Worm (Caenorhabditis elegans) whole organism, L2 larva: ENCODE results near the gene enol-1.

Experiments used
- C34F6.9 ChIP-seq: fragments of 150-350 bp; optimal IDR thresholded peaks from 2 replicates; lab custom pipeline; 2014; ENCODE audit warnings: missing biosample characterization, missing genetic modification characterization
- R02D3.7 ChIP-seq: fragments of 150-350 bp; optimal IDR thresholded peaks from 2 replicates; lab custom pipeline; 2014; ENCODE audit warnings: missing biosample characterization, missing genetic modification characterization
- Y55F3AM.14 ChIP-seq: fragments of 200-800 bp; sonication (Bioruptor generic); optimal IDR thresholded peaks from 2 replicates; lab custom pipeline; 2018; ENCODE audit warnings: mild to moderate bottlenecking, missing genetic modification characterization, missing compliant biosample characterization
- ZK546.5 ChIP-seq: sonication (generic microtip); optimal IDR thresholded peaks from 2 replicates; lab custom pipeline; 2017; ENCODE audit warnings: missing biosample characterization, missing genetic modification characterization
- blmp-1 ChIP-seq: sonication (generic microtip); optimal IDR thresholded peaks from 2 replicates; lab custom pipeline; 2017; ENCODE audit warnings: missing genetic modification characterization, mild to moderate bottlenecking, missing compliant biosample characterization, antibody characterized with exemption, moderate library complexity; ENCODE audit not compliant: insufficient read depth
- ceh-16 ChIP-seq: fragments of 150-350 bp; optimal IDR thresholded peaks from 2 replicates; lab custom pipeline; 2014; ENCODE audit warnings: missing biosample characterization, missing genetic modification characterization
- crh-2 ChIP-seq: sonication (generic microtip); optimal IDR thresholded peaks from 2 replicates; lab custom pipeline; 2017; ENCODE audit warnings: missing biosample characterization, missing genetic modification characterization
- elt-3 ChIP-seq: sonication (generic microtip); optimal IDR thresholded peaks from 2 replicates; lab custom pipeline; 2017; ENCODE audit warnings: missing biosample characterization, missing genetic modification characterization
- fos-1 ChIP-seq: fragments of 150-350 bp; optimal IDR thresholded peaks from 2 replicates; lab custom pipeline; 2014; ENCODE audit warnings: missing biosample characterization, missing genetic modification characterization
- gmeb-1 ChIP-seq: fragments of 150-350 bp; optimal IDR thresholded peaks from 2 replicates; lab custom pipeline; 2014; ENCODE audit warnings: missing biosample characterization, missing genetic modification characterization
- lin-13 ChIP-seq: fragments of 150-350 bp; optimal IDR thresholded peaks from 2 replicates; lab custom pipeline; 2014; ENCODE audit warnings: missing biosample characterization, missing genetic modification reagents, missing genetic modification characterization
- lsy-2 ChIP-seq, 2 experiments: fragments of 150-350 bp in 1 of 2; sonication (generic microtip) in 1 of 2; optimal IDR thresholded peaks; 2 replicates each; lab custom pipeline; 2014 to 2017; ENCODE audit warnings: missing biosample characterization in 2 of 2, missing genetic modification characterization in 2 of 2
- mab-5 ChIP-seq: fragments of 150-350 bp; optimal IDR thresholded peaks from 2 replicates; lab custom pipeline; 2014; ENCODE audit warnings: missing biosample characterization, missing genetic modification characterization
- mdl-1 ChIP-seq, 2 experiments: fragments of 150-350 bp in 1 of 2; sonication (generic microtip) in 1 of 2; optimal IDR thresholded peaks; 2 replicates each; lab custom pipeline; 2017; ENCODE audit warnings: missing biosample characterization in 2 of 2, missing genetic modification characterization in 2 of 2
- nhr-129 ChIP-seq: fragments of 150-350 bp; optimal IDR thresholded peaks from 2 replicates; lab custom pipeline; 2014; ENCODE audit warnings: missing biosample characterization, missing genetic modification characterization
- nhr-21 ChIP-seq: fragments of 150-350 bp; optimal IDR thresholded peaks from 2 replicates; lab custom pipeline; 2014; ENCODE audit warnings: missing biosample characterization, missing genetic modification characterization
- nhr-237 ChIP-seq: fragments of 150-350 bp; optimal IDR thresholded peaks from 2 replicates; lab custom pipeline; 2014; ENCODE audit warnings: missing biosample characterization, missing genetic modification characterization
- nhr-6 ChIP-seq: fragments of 150-350 bp; optimal IDR thresholded peaks from 2 replicates; lab custom pipeline; 2014; ENCODE audit warnings: missing biosample characterization, missing genetic modification characterization
- sem-4 ChIP-seq: fragments of 150-350 bp; optimal IDR thresholded peaks from 2 replicates; lab custom pipeline; 2014; ENCODE audit warnings: missing biosample characterization, missing genetic modification reagents, missing genetic modification characterization
- skn-1 ChIP-seq: sonication (generic microtip); optimal IDR thresholded peaks from 2 replicates; lab custom pipeline; 2017; ENCODE audit warnings: missing biosample characterization, missing genetic modification characterization
- snpc-4 ChIP-seq: fragments of 150-350 bp; optimal IDR thresholded peaks from 2 replicates; lab custom pipeline; 2014; ENCODE audit warnings: missing biosample characterization, missing genetic modification characterization
- unc-55 ChIP-seq: fragments of 150-350 bp; sonication (generic microtip); optimal IDR thresholded peaks from 3 replicates; lab custom pipeline; 2014; ENCODE audit warnings: missing biosample characterization, missing genetic modification reagents, missing genetic modification characterization
- ztf-1 ChIP-seq: fragments of 200-800 bp; sonication (Bioruptor generic); conservative IDR thresholded peaks from 2 replicates; pipeline ENCODE4 v1.3.6; 2022; ENCODE audit warnings: missing genetic modification characterization, missing compliant biosample characterization
- ztf-4 ChIP-seq: fragments of 150-350 bp; optimal IDR thresholded peaks from 2 replicates; lab custom pipeline; 2014; ENCODE audit warnings: missing biosample characterization, missing genetic modification characterization

Gene enol-1

ce11 chrII:8969251-8970183 is 38.7 kb downstream of the enol-1 start, which contains the start of the genes szy-20 and C18E9.5 (continued):
- TF ChIP-seq lin-13 (peak; percentile 82), R02D3.7 (tag; lab: Kevin White, UChicago) (peak; percentile 63), crh-2 (tag; lab: Kevin White, UChicago) (peak; percentile 75), mab-5 (tag; lab: Kevin White, UChicago) (peak; percentile 88), snpc-4 (tag; lab: Kevin White, UChicago) (peak; percentile 26)

DNA sequence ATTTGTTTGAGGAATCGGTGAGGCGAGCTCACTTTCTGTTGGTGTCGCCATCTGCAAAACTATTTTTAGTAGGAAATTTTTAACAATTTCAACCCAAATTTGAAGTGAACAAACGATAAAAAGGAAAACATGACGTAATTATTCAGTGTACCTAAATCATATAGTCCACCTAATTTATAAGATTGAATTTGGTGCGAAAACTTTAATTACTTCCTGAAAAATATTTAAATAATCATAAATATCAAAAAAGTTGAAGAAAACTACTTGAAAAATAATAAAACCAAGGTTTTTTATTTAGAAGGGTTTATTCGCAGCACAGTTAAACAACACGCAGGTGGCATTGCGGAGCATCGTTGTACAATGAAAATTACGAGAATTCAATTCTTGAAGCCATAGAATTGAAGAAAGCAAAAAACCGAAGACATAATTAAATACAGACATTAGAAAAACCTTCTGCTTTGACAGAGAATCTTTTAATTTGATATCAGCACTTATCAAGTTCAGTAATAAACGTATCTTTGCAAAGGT is 42.8 kb downstream of the enol-1 start, which contains the start of gene tomm-40:
tomm-40 (minus strand) TSS at position 51 of the 528 bp plus-strand sequence.
- TF ChIP-seq elt-3 (tag; lab: Kevin White, UChicago) = no peak
- TF ChIP-seq skn-1 = no peak
- TF ChIP-seq C34F6.9 = peak; percentile 39
- no peak for TF ChIP-seq ZK546.5 (tag; lab: Kevin White, UChicago)
- no peak for TF ChIP-seq ztf-4 (tag; lab: Kevin White, UChicago)
- no peak for TF ChIP-seq blmp-1
- peak; percentile 37 for TF ChIP-seq unc-55 (GFP tag; lab: Kevin White, UChicago)
- TF ChIP-seq nhr-237 (tag; lab: Kevin White, UChicago) = no peak
- TF ChIP-seq lin-13 = no peak
- no peak for TF ChIP-seq nhr-6 (tag; lab: Kevin White, UChicago)
- no peak for TF ChIP-seq Y55F3AM.14
- TF ChIP-seq ceh-16 (tag; lab: Kevin White, UChicago) = no peak
- no peak for TF ChIP-seq nhr-129 (tag; lab: Kevin White, UChicago)

- TF ChIP-seq mdl-1 (tag; optimal IDR thresholded peaks at IDR 0.05; lab: Kevin White, UChicago) = no peak
- no peak for TF ChIP-seq fos-1 (tag; lab: Kevin White, UChicago)
- TF ChIP-seq crh-2 (tag; lab: Kevin White, UChicago) = no peak
- TF ChIP-seq gmeb-1 (tag; lab: Kevin White, UChicago) = no peak
- no peak for TF ChIP-seq ztf-1 (GFP tag; lab: Robert Waterston, UW)
- TF ChIP-seq lsy-2 (tag; optimal IDR thresholded peaks at IDR 0.05; lab: Kevin White, UChicago) = no peak
- TF ChIP-seq nhr-21 = no peak
- TF ChIP-seq sem-4 (tag; lab: Kevin White, UChicago) = no peak
- no peak for TF ChIP-seq ztf-4 (tag; lab: Kevin White, UChicago)
Measured at ce11 chrII:8982683-8983082, 51.9 kb downstream of the enol-1 start, which contains the start of gene C18E9.7. TSS of gene C18E9.7 (minus strand) at chrII:8982783.
